Fruit fly (Drosophila melanogaster) Kc167 (cell line): ENCODE data around the gene FucTA.

ENCODE experiments used
- Myc ChIP-seq: fragments of >200 bp; optimal IDR thresholded peaks from 2 replicates; lab custom pipeline; 2017; ENCODE audit warnings: missing external identifiers
- h ChIP-seq: fragments of >200 bp; optimal IDR thresholded peaks from 3 replicates; lab custom pipeline; 2018; ENCODE audit warnings: missing external identifiers
- psq ChIP-seq: fragments of >200 bp; optimal IDR thresholded peaks from 2 replicates; lab custom pipeline; 2017; ENCODE audit warnings: missing external identifiers
- ttk ChIP-seq: sonication (Bioruptor generic); optimal IDR thresholded peaks from 2 replicates; lab custom pipeline; 2017; ENCODE audit warnings: missing external identifiers

DNA sequence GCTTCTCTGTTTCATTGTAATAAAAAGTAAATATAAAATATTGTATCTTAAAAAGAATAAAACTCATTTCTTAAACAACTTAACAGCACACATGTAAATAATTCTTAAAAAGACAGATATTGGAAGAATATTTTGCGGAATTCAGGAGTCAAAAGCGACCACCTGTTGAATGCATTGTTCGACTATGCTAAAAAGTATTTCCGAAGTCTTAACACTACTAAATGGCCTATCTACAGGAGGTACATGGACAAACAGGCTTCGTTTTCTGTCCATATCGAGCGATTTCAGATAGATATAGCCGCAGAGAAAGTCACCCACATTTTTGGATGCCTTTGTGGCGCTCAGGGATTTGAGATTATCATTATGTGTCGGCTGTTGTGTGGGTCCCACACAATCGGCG lies 3.8 kb upstream of the FucTA start:
- TF ChIP-seq psq (no peak), ttk (lab: Kevin White, UChicago) (no peak), h (no peak), Myc (no peak)
